Fruit fly (Drosophila melanogaster) whole organism, embryonic: ENCODE measurements around the gene Notum.

Experiments used
- CG1024 ChIP-seq: fragments of 200-800 bp; sonication (Bioruptor generic); IDR thresholded peaks from 2 replicates; pipeline ENCODE4 v1.3.6; 2022; ENCODE audit warnings: missing biosample characterization, missing genetic modification characterization
- CG4854 ChIP-seq: fragments of 200-800 bp; sonication (Bioruptor generic); optimal IDR thresholded peaks from 2 replicates; lab custom pipeline; 2016; ENCODE audit warnings: missing biosample characterization, missing genetic modification characterization, inconsistent platforms
- CG6254 ChIP-seq: fragments of 200-800 bp; sonication (Bioruptor generic); optimal IDR thresholded peaks from 3 replicates; lab custom pipeline; 2017; ENCODE audit warnings: mild to moderate bottlenecking, missing biosample characterization, missing genetic modification reagents, missing genetic modification characterization
- D19B ChIP-seq: fragments of 200-800 bp; sonication (Bioruptor generic); optimal IDR thresholded peaks from 2 replicates; lab custom pipeline; 2017; ENCODE audit warnings: missing biosample characterization, mild to moderate bottlenecking, missing genetic modification characterization
- Mad ChIP-seq: fragments of 200-800 bp; sonication (Bioruptor generic); optimal IDR thresholded peaks from 2 replicates; lab custom pipeline; 2016; ENCODE audit warnings: missing biosample characterization, missing genetic modification characterization
- Nf-YC ChIP-seq: fragments of 200-800 bp; optimal IDR thresholded peaks from 3 replicates; lab custom pipeline; 2019; ENCODE audit warnings: missing biosample characterization, mild to moderate bottlenecking, missing genetic modification characterization, moderate library complexity
- ato ChIP-seq: fragments of 200-800 bp; sonication (Bioruptor generic); IDR thresholded peaks from 2 replicates; pipeline ENCODE4 v1.3.6; 2022; ENCODE audit warnings: missing biosample characterization, missing genetic modification characterization; ENCODE audit not compliant: partially characterized antibody
- gce ChIP-seq: fragments of 200-800 bp; sonication (Bioruptor generic); IDR thresholded peaks from 3 replicates; pipeline ENCODE4 v1.3.6; 2022; ENCODE audit warnings: missing biosample characterization, missing genetic modification characterization

- TF ChIP-seq gce (no peak), ato (GFP tag; lab: Robert Waterston, UW) (no peak), CG4854 (GFP tag; lab: Kevin White, UChicago) (no peak), Mad (GFP tag; lab: Kevin White, UChicago) (no peak), Nf-YC (tag; lab: Kevin White, UChicago) (no peak), CG6254 (GFP tag; lab: Kevin White, UChicago) (no peak), D19B (GFP tag; lab: Kevin White, UChicago) (no peak), CG1024 (GFP tag; lab: Robert Waterston, UW) (no peak)
Measured at dm6 chr3L:16018721-16019120, 4.6 kb upstream of the Notum start.
